Fruit fly (Drosophila melanogaster): Measurements from ENCODE around the gene Obp18a.

- TF ChIP-seq CG8478 (optimal IDR thresholded peaks at IDR 0.05) (no peak), CTCF (optimal IDR thresholded peaks at IDR 0.05) (no peak)
Measured at dm6 chrX:19106842-19107557, 28.7 kb downstream of the Obp18a start.

Measured in S2 (cell line).